Worm (Caenorhabditis elegans) whole organism, midembryonic: ENCODE data around the gene rml-3.

Experiments
- cog-1 ChIP-seq: sonication (generic microtip); optimal IDR thresholded peaks from 2 replicates; lab custom pipeline; 2016; ENCODE audit warnings: missing genetic modification characterization, missing compliant biosample characterization
- ref-1 ChIP-seq: fragments of 200-800 bp; sonication (Bioruptor generic); conservative IDR thresholded peaks from 2 replicates; pipeline ENCODE4 v1.3.6; 2022; ENCODE audit warnings: missing genetic modification reagents, missing genetic modification characterization, missing compliant biosample characterization

DNA sequence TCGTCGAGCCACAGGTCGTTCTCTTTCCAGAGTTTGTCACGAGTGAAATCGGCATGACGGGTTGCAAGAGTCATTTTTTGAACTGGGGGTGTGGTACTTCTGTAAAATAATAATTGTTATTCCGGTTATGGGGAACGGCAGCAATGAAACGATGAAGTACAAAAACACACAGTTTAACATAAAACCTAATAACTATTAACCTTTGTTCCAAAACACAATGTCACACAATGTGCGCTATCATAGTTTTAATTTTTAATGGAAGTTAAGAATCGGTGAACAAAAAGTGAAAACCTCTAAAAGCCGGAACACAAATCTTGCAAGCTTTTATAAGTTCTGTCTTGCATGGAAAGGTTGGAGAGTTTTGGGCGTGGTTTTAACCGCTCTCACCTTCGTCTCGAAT, 3.4 kb downstream of the rml-3 start, which contains the start of gene hsp-43:
- TF ChIP-seq cog-1 (no peak), ref-1 (no peak)
